Worm (Caenorhabditis elegans): ENCODE measurements around the gene C54E4.5.

ce11 chrIV:2159069-2159468 is 10.0 kb upstream of the C54E4.5 start, which contains the start of gene gcy-37:
- TF ChIP-seq flt-1 (GFP tag; IDR thresholded peaks at IDR 0.05) (no peak), ceh-13 (GFP tag; optimal IDR thresholded peaks at IDR 0.05) (no peak), pes-1 (GFP tag; IDR thresholded peaks at IDR 0.05) (no peak)
